Fruit fly (Drosophila melanogaster): ENCODE results near the gene CG7394.
"Not testable (repeated sequence)": the region's sequence is repeated elsewhere in the genome, so short reads cannot be mapped to it uniquely, and the experiment has no call there.

Gene CG7394

dm6 chr3L:11552996-11553671, 8.7 kb upstream of the CG7394 start:
- TF ChIP-seq CG17801 (GFP tag; optimal IDR thresholded peaks at IDR 0.05; ENCODE audit: partially characterized antibody) = peak; percentile 72

dm6 chr3L:11553672-11554068, 8.1 kb upstream of the CG7394 start:
- TF ChIP-seq CG17801 (GFP tag; optimal IDR thresholded peaks at IDR 0.05; ENCODE audit: partially characterized antibody) = no peak

DNA sequence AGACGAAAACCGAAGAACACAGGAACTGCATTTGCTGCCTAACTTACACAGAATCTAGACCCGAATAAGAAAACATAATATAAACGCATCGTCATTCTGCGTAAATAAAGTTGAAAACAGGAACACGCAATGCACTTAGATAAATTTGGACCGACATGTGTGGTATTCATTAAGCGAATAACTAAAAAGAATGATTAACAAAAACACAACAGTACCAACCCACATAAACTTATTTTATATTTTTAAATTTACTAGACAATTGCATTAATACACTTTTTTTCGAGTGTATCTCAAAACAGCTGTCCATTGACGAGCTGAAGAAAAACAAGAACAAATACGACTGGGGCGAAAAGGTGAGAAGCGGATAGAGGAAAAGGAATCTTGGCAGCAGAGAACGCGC, 7.5 kb upstream of the CG7394 start:
- peak; percentile 68 for TF ChIP-seq CG17801 (GFP tag; optimal IDR thresholded peaks at IDR 0.05; ENCODE audit: partially characterized antibody)

DNA sequence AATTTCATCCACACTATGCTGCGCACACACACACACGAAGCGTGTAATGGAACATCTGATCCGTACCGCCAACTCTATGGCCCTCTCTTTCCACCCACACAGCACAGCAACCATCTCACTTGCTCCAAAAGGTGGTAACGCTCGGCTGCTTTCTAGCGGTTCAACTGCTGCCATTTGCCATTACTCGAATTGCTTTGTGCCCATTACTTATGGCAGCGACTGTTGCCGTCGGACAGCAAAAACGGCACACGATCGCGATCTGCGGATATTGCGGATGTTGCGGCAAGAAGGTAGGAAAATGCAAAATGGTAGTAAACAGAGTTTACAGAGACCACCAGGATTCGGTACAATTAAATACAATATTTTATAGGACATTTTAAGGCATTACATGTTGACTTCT, 7.0 kb upstream of the CG7394 start:
- no peak for TF ChIP-seq CG17801 (GFP tag; optimal IDR thresholded peaks at IDR 0.05; ENCODE audit: partially characterized antibody)

- no peak for TF ChIP-seq CG17801 (GFP tag; optimal IDR thresholded peaks at IDR 0.05; ENCODE audit: partially characterized antibody)
These were observed 5.9 kb upstream of the CG7394 start for dm6 chr3L:11555662-11556460.

- no peak for TF ChIP-seq CG17801 (GFP tag; optimal IDR thresholded peaks at IDR 0.05; ENCODE audit: partially characterized antibody)
These were observed 5.2 kb upstream of the CG7394 start for dm6 chr3L:11556637-11557036.

DNA sequence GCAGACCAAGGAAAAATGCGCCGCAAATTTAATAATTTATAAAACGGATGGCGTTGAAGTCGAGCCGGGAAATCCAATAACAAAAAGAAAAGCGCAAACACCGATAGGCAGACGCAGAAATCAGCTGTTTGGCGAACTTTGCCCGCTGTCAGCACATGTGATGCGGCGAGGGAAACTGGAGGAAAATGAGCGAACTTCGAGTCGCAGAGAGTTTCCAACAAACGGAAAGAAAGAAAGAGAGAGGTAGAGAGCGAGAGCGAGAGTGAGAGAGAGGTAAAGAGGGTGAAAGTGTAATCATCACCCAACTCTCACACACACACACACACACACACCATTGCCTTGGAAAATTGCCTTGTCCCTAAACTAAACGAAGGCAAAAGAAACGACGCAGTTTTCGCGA, 4.6 kb upstream of the CG7394 start:
- no peak for TF ChIP-seq CG17801 (GFP tag; optimal IDR thresholded peaks at IDR 0.05; ENCODE audit: partially characterized antibody)

DNA sequence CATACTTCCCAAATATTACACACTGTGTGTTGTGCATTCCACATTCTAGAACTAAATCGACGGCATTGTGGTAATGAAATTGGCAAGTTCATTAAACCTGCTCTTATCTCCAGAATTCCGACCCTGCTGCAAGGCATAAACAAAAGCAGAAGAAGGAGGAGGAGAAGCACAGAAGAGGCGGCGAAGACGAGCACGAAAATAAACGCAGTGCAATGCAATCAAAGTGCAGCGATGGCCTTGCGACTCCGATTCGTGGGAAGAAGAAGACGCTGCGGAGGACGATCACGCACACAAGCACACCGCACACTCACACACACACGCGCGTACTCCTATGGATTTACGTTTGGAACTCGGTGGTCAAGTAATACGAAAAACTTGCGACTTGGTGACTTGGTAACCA, 911 bp upstream of the CG7394 start:
- TF ChIP-seq CG17801 (GFP tag; optimal IDR thresholded peaks at IDR 0.05; ENCODE audit: partially characterized antibody) = no peak

dm6 chr3L:11563972-11564533, 2.3 kb downstream of the CG7394 start, which contains the start of the genes CG46412 and CG33267:
Gene CG46412 (minus strand): TSS chr3L:11564072.
Gene CG33267 (plus strand): TSS chr3L:11564483.
- no peak for TF ChIP-seq CG17801 (GFP tag; optimal IDR thresholded peaks at IDR 0.05; ENCODE audit: partially characterized antibody)

DNA sequence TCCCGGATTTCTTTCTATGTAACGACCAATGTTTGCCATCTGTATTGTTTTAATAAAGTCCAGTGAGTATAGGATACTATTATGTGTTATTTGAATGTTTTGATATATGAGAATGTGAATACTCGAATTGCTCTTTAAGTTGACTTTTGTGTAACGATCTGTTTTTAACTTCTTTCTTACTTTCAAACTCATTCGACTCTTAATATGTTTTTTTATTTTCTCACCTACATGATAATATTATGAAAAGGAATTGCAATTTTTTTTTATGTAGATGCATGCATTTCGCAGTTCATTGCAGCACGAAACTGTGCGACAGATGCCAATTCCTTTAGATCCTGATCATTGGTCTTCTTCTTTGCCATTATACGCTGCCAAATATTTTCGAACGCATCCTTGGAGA, 12.8 kb downstream of the CG7394 start, which contains the start of gene CG33490:
Gene CG33490, minus strand, starts transcription at position 101 of the 400 bp plus-strand sequence.
- TF ChIP-seq CG17801 (GFP tag; optimal IDR thresholded peaks at IDR 0.05; ENCODE audit: partially characterized antibody) = no peak

- not testable (repeated sequence) for TF ChIP-seq CG17801 (GFP tag; optimal IDR thresholded peaks at IDR 0.05; ENCODE audit: partially characterized antibody)
These were observed 15.1 kb downstream of the CG7394 start, which contains the start of gene CG33489 for dm6 chr3L:11576944-11577343. Gene CG33489 (minus strand): TSS chr3L:11577044.

- TF ChIP-seq CG17801 (GFP tag; optimal IDR thresholded peaks at IDR 0.05; ENCODE audit: partially characterized antibody) = no peak
These were observed 15.6 kb downstream of the CG7394 start, which contains the start of gene CG33271 for dm6 chr3L:11577395-11577794. Gene CG33271 (minus strand): TSS chr3L:11577495.

DNA sequence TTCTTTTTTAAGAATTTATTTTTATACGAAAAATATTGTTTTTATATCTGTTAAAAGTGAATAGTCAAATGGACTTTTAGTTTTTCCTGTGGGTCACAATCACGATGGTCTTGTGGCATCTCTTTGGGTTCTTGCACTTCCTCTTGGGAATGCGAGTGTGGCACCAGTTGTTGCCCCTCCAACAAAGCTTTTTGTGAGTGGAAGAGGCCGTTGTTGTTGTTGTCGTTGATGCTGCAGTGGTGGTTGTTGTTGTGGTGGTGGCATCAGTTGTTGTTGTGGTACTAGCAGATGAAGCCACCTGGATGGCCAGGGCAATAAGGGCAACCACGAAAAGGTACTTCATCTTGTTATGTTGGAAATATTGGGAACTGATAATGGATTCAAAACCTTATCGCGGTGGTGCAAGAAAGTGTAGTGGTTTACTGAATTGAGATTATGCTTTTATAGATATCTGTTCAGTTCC, 16.4 kb downstream of the CG7394 start, which contains the start of gene CG33270:
Gene CG33270, minus strand, starts transcription at position 413 of the 463 bp plus-strand sequence.
- no peak for TF ChIP-seq CG17801 (GFP tag; optimal IDR thresholded peaks at IDR 0.05; ENCODE audit: partially characterized antibody)

DNA sequence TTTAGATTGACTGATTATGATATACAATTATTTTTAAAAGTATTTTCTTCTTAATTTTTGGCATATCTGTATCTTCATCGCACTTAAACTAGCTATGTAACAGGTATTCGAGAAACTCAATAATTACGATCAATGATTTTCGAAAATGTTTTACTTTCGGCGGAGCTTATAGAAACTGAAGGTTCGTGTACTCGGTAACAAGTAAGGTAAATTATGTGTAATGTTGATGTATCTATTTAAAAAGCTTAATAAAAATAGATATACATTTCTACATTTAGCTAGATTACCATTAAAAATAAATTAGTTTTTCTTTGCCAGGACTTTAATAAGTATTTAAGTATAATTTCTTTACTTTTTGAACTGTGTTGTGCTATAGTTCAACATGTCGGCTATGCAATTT, 17.1 kb downstream of the CG7394 start:
- TF ChIP-seq CG17801 (GFP tag; optimal IDR thresholded peaks at IDR 0.05; ENCODE audit: partially characterized antibody) = no peak

- no peak for TF ChIP-seq CG17801 (GFP tag; optimal IDR thresholded peaks at IDR 0.05; ENCODE audit: partially characterized antibody)
These were observed 18.1 kb downstream of the CG7394 start, which contains the start of gene CG43390 for dm6 chr3L:11579919-11580318. Gene CG43390 (minus strand): TSS chr3L:11579950.

Data from ovary, adult (tissue).